Fruit fly (Drosophila melanogaster) whole organism, pupa: ENCODE results near the gene lectin-24A.
A peak's percentile ranks its signal among the peaks of the same experiment; 100 is the strongest.

Experiments
- CG10348 ChIP-seq: fragments of 200-800 bp; sonication (Bioruptor generic); IDR thresholded peaks from 2 replicates; pipeline ENCODE4 v1.3.6; 2022; ENCODE audit warnings: missing biosample characterization, missing genetic modification characterization
- CG12605 ChIP-seq: fragments of 200-800 bp; sonication (Bioruptor generic); IDR thresholded peaks from 2 replicates; pipeline ENCODE4 v1.3.6; 2022; ENCODE audit warnings: missing biosample characterization, missing genetic modification characterization
- CG13204 ChIP-seq: fragments of 200-800 bp; sonication (Bioruptor generic); optimal IDR thresholded peaks from 2 replicates; lab custom pipeline; 2018; ENCODE audit warnings: missing biosample characterization, mild to moderate bottlenecking, missing genetic modification characterization, moderate library complexity
- CG14655 ChIP-seq: fragments of 200-800 bp; sonication (Bioruptor generic); optimal IDR thresholded peaks from 3 replicates; lab custom pipeline; 2017; ENCODE audit warnings: mild to moderate bottlenecking, missing biosample characterization, missing genetic modification reagents, missing genetic modification characterization
- CG15710 ChIP-seq: fragments of 200-800 bp; sonication (Bioruptor generic); optimal IDR thresholded peaks from 2 replicates; lab custom pipeline; 2018; ENCODE audit warnings: missing biosample characterization, mild to moderate bottlenecking, missing genetic modification characterization, moderate library complexity
- CG17806 ChIP-seq: fragments of 200-800 bp; sonication (Bioruptor generic); optimal IDR thresholded peaks from 2 replicates; lab custom pipeline; 2018; ENCODE audit warnings: missing biosample characterization, mild to moderate bottlenecking, missing genetic modification characterization, moderate library complexity
- CG32121 ChIP-seq: fragments of 200-800 bp; sonication (Bioruptor generic); IDR thresholded peaks from 2 replicates; pipeline ENCODE4 v1.3.6; 2022; ENCODE audit warnings: missing biosample characterization, missing genetic modification characterization
- CG34367 ChIP-seq: fragments of 200-800 bp; sonication (Bioruptor generic); optimal IDR thresholded peaks from 2 replicates; lab custom pipeline; 2018; ENCODE audit warnings: missing biosample characterization, mild to moderate bottlenecking, missing genetic modification characterization
- CG4496 ChIP-seq: fragments of 200-800 bp; sonication (Bioruptor generic); IDR thresholded peaks from 3 replicates; pipeline ENCODE4 v1.3.6; 2022; ENCODE audit warnings: missing biosample characterization, missing genetic modification characterization
- CG8159 ChIP-seq: fragments of 200-800 bp; sonication (Bioruptor generic); optimal IDR thresholded peaks from 3 replicates; lab custom pipeline; 2018; ENCODE audit warnings: missing biosample characterization, mild to moderate bottlenecking, missing genetic modification characterization, moderate library complexity
- CG8301 ChIP-seq: fragments of 200-800 bp; sonication (Bioruptor generic); optimal IDR thresholded peaks from 2 replicates; lab custom pipeline; 2018; ENCODE audit warnings: missing biosample characterization, mild to moderate bottlenecking, missing genetic modification characterization
- CG9948 ChIP-seq: fragments of 200-800 bp; sonication (Bioruptor generic); optimal IDR thresholded peaks from 2 replicates; lab custom pipeline; 2018; ENCODE audit warnings: missing biosample characterization, mild to moderate bottlenecking, missing genetic modification characterization, moderate library complexity
- D1 ChIP-seq: fragments of 200-800 bp; sonication (Bioruptor generic); optimal IDR thresholded peaks from 2 replicates; lab custom pipeline; 2018; ENCODE audit warnings: missing biosample characterization, mild to moderate bottlenecking, missing genetic modification characterization, moderate library complexity
- EcR ChIP-seq: fragments of 200-800 bp; sonication (Bioruptor generic); optimal IDR thresholded peaks from 3 replicates; lab custom pipeline; 2019; ENCODE audit warnings: missing biosample characterization, missing genetic modification characterization, mild to moderate bottlenecking, moderate library complexity, missing genetic modification reagents
- Ets98B ChIP-seq: fragments of 200-800 bp; sonication (Bioruptor generic); IDR thresholded peaks from 2 replicates; pipeline ENCODE4 v1.3.6; 2022; ENCODE audit warnings: missing biosample characterization, missing genetic modification characterization
- Pif1A ChIP-seq: fragments of 200-800 bp; sonication (Bioruptor generic); optimal IDR thresholded peaks from 3 replicates; lab custom pipeline; 2016; ENCODE audit warnings: missing biosample characterization, missing genetic modification characterization
- Pif1B ChIP-seq: fragments of 200-800 bp; sonication (Bioruptor generic); optimal IDR thresholded peaks from 3 replicates; lab custom pipeline; 2016; ENCODE audit warnings: missing biosample characterization, missing genetic modification characterization
- Snoo ChIP-seq: fragments of 200-800 bp; sonication (Bioruptor generic); optimal IDR thresholded peaks from 3 replicates; lab custom pipeline; 2017; ENCODE audit warnings: missing biosample characterization, mild to moderate bottlenecking, missing genetic modification characterization, inconsistent platforms
- fd96Ca ChIP-seq: fragments of 200-800 bp; sonication (Bioruptor generic); IDR thresholded peaks from 3 replicates; pipeline ENCODE4 v1.3.6; 2022; ENCODE audit warnings: missing biosample characterization, missing genetic modification characterization
- gl ChIP-seq: fragments of 200-800 bp; sonication (Bioruptor generic); optimal IDR thresholded peaks from 2 replicates; lab custom pipeline; 2018; ENCODE audit warnings: missing biosample characterization, mild to moderate bottlenecking, missing genetic modification characterization
- rn ChIP-seq: fragments of 200-800 bp; sonication (Bioruptor generic); IDR thresholded peaks from 2 replicates; pipeline ENCODE4 v1.3.6; 2022; ENCODE audit warnings: missing biosample characterization, missing genetic modification characterization

lectin-24A gene

dm6 chr2L:3713545-3714156, 3.9 kb downstream of the lectin-24A start:
- no peak for TF ChIP-seq CG12605 (GFP tag; lab: Robert Waterston, UW)
- TF ChIP-seq CG34367 (tag; lab: Kevin White, UChicago), result no peak
- TF ChIP-seq CG15710 (tag; lab: Kevin White, UChicago), result no peak
- TF ChIP-seq CG32121 (GFP tag; lab: Robert Waterston, UW), result no peak; the same call in 1 of the 2 replicates
- no peak for TF ChIP-seq EcR
- no peak for TF ChIP-seq Snoo (tag; lab: Kevin White, UChicago)
- no peak for TF ChIP-seq CG4496
- TF ChIP-seq CG10348 (GFP tag; lab: Robert Waterston, UW), result no peak
- TF ChIP-seq CG17806 (tag; lab: Kevin White, UChicago), result no peak
- no peak for TF ChIP-seq Pif1B

- TF ChIP-seq CG8301 (tag; lab: Kevin White, UChicago), result no peak
- no peak for TF ChIP-seq Pif1B
- no peak for TF ChIP-seq rn
- no peak for TF ChIP-seq CG9948 (tag; lab: Kevin White, UChicago)
- no peak for TF ChIP-seq gl
- TF ChIP-seq CG8159 (tag; lab: Kevin White, UChicago), result no peak
- TF ChIP-seq CG34367 (tag; lab: Kevin White, UChicago), result no peak
- TF ChIP-seq Ets98B (GFP tag; lab: Robert Waterston, UW), result no peak
- no peak for TF ChIP-seq CG15710 (tag; lab: Kevin White, UChicago)
- no peak for TF ChIP-seq CG17806 (tag; lab: Kevin White, UChicago)
- no peak for TF ChIP-seq CG14655 (GFP tag; lab: Kevin White, UChicago)
- no peak for TF ChIP-seq CG4496
- TF ChIP-seq Snoo (tag; lab: Kevin White, UChicago), result no peak
- TF ChIP-seq EcR, result no peak
- no peak for TF ChIP-seq CG10348 (GFP tag; lab: Robert Waterston, UW)
- no peak for TF ChIP-seq fd96Ca (GFP tag; lab: Robert Waterston, UW)
- no peak for TF ChIP-seq CG32121 (GFP tag; lab: Robert Waterston, UW)
- TF ChIP-seq CG13204 (GFP tag; lab: Kevin White, UChicago), result no peak
Observed at dm6 chr2L:3712949-3713416, 4.6 kb downstream of the lectin-24A start, which contains the start of the genes CG31955 and CG2818. CG31955 (minus strand) TSS chr2L:3713105. CG2818 (plus strand) TSS chr2L:3713360.

- no peak for TF ChIP-seq CG13204 (GFP tag; lab: Kevin White, UChicago)
- TF ChIP-seq rn, result no peak
- no peak for TF ChIP-seq Snoo (tag; lab: Kevin White, UChicago)
- TF ChIP-seq CG10348 (GFP tag; lab: Robert Waterston, UW), result no peak
- TF ChIP-seq CG8301 (tag; lab: Kevin White, UChicago), result no peak
- no peak for TF ChIP-seq CG4496
- TF ChIP-seq CG8159 (tag; lab: Kevin White, UChicago), result no peak
- no peak for TF ChIP-seq D1 (tag; lab: Kevin White, UChicago)
- no peak for TF ChIP-seq CG12605 (GFP tag; lab: Robert Waterston, UW)
- no peak for TF ChIP-seq fd96Ca (GFP tag; lab: Robert Waterston, UW)
- no peak for TF ChIP-seq CG17806 (tag; lab: Kevin White, UChicago)
- no peak for TF ChIP-seq CG14655 (GFP tag; lab: Kevin White, UChicago)
- TF ChIP-seq EcR, result no peak
- TF ChIP-seq gl, result no peak
- no peak for TF ChIP-seq CG32121 (GFP tag; lab: Robert Waterston, UW)
- no peak for TF ChIP-seq CG9948 (tag; lab: Kevin White, UChicago)
- TF ChIP-seq Pif1B, result no peak
- TF ChIP-seq CG15710 (tag; lab: Kevin White, UChicago), result no peak
- TF ChIP-seq CG34367 (tag; lab: Kevin White, UChicago), result no peak
Observed at dm6 chr2L:3711665-3712064, 5.9 kb downstream of the lectin-24A start, which contains the start of gene cutlet. cutlet (minus strand) TSS chr2L:3711748.

- TF ChIP-seq CG8159 (tag; lab: Kevin White, UChicago) (no peak), EcR (peak; percentile 56)
Observed at dm6 chr2L:3706963-3707362, 10.6 kb downstream of the lectin-24A start, which contains the start of gene CG31777. CG31777 (minus strand) TSS chr2L:3707063.

dm6 chr2L:3705438-3705921, 12.1 kb downstream of the lectin-24A start, which contains the start of gene CG31778:
CG31778 (minus strand) TSS chr2L:3705488.
- TF ChIP-seq CG4496 (peak; percentile 87), CG9948 (tag; lab: Kevin White, UChicago) (peak; percentile 60), CG12605 (GFP tag; lab: Robert Waterston, UW) (peak; percentile 58), CG15710 (tag; lab: Kevin White, UChicago) (peak; percentile 80), CG17806 (tag; lab: Kevin White, UChicago) (peak; percentile 81), Ets98B (GFP tag; lab: Robert Waterston, UW) (peak; percentile 84), CG10348 (GFP tag; lab: Robert Waterston, UW) (no peak), fd96Ca (GFP tag; lab: Robert Waterston, UW) (peak; percentile 69), CG13204 (GFP tag; lab: Kevin White, UChicago) (peak; percentile 15), rn (peak; percentile 36; the same call in 1 of the 2 replicates), CG8159 (tag; lab: Kevin White, UChicago) (peak; percentile 77), EcR (no peak), D1 (tag; lab: Kevin White, UChicago) (no peak), CG14655 (GFP tag; lab: Kevin White, UChicago) (peak; percentile 73), Pif1B (peak; percentile 58), Snoo (tag; lab: Kevin White, UChicago) (peak; percentile 79), CG32121 (GFP tag; lab: Robert Waterston, UW) (peak; percentile 76), Pif1A (peak; percentile 56), CG34367 (tag; lab: Kevin White, UChicago) (peak; percentile 74), gl (peak; percentile 45), CG8301 (tag; lab: Kevin White, UChicago) (peak; percentile 70)
